Fruit fly (Drosophila melanogaster) whole organism, wandering third instar larva: ENCODE data around the gene Fur1.
A peak's percentile ranks its signal among the peaks of the same experiment; 100 is the strongest.

Experiments
- Abd-B ChIP-seq: fragments of >200 bp; optimal IDR thresholded peaks from 2 replicates; lab custom pipeline; 2017; ENCODE audit warnings: missing biosample characterization, missing genetic modification characterization
- CG32264 ChIP-seq: fragments of 200-800 bp; sonication (Bioruptor generic); optimal IDR thresholded peaks from 2 replicates; lab custom pipeline; 2016; ENCODE audit warnings: missing biosample characterization, missing genetic modification characterization
- CG9705 ChIP-seq: fragments of 200-800 bp; sonication (Bioruptor generic); optimal IDR thresholded peaks from 2 replicates; lab custom pipeline; 2018; ENCODE audit warnings: missing biosample characterization, mild to moderate bottlenecking, missing genetic modification characterization
- CrebA ChIP-seq: fragments of 200-800 bp; sonication (Bioruptor generic); optimal IDR thresholded peaks from 2 replicates; lab custom pipeline; 2016; ENCODE audit warnings: missing biosample characterization, mild to moderate bottlenecking, missing genetic modification characterization, borderline replicate concordance
- GATAd ChIP-seq: sonication (Bioruptor generic); optimal IDR thresholded peaks from 2 replicates; lab custom pipeline; 2016; ENCODE audit warnings: missing biosample characterization, missing genetic modification characterization
- HLH106 ChIP-seq: fragments of 200-800 bp; optimal IDR thresholded peaks from 3 replicates; lab custom pipeline; 2019; ENCODE audit warnings: missing biosample characterization, mild to moderate bottlenecking, missing genetic modification characterization, moderate library complexity
- Hnf4 ChIP-seq: fragments of 200-800 bp; sonication (Bioruptor generic); optimal IDR thresholded peaks from 2 replicates; lab custom pipeline; 2016; ENCODE audit warnings: missing biosample characterization, mild to moderate bottlenecking, missing genetic modification characterization
- Hr78 ChIP-seq: fragments of >200 bp; optimal IDR thresholded peaks from 2 replicates; lab custom pipeline; 2017; ENCODE audit warnings: missing biosample characterization, missing genetic modification characterization
- Hr83 ChIP-seq: fragments of 200-300 bp; sonication (Bioruptor generic); optimal IDR thresholded peaks from 2 replicates; lab custom pipeline; 2016; ENCODE audit warnings: missing biosample characterization, mild to moderate bottlenecking, missing genetic modification characterization, moderate library complexity; ENCODE audit not compliant: poor library complexity, severe bottlenecking
- Jra ChIP-seq: sonication (Bioruptor generic); optimal IDR thresholded peaks from 2 replicates; lab custom pipeline; 2016; ENCODE audit warnings: missing biosample characterization, missing genetic modification characterization
- Mio ChIP-seq: sonication (Bioruptor generic); optimal IDR thresholded peaks from 2 replicates; lab custom pipeline; 2016; ENCODE audit warnings: missing biosample characterization, missing genetic modification characterization
- Myc ChIP-seq: fragments of >200 bp; optimal IDR thresholded peaks from 2 replicates; lab custom pipeline; 2017
- OdsH ChIP-seq: fragments of 200-800 bp; sonication (Bioruptor generic); optimal IDR thresholded peaks from 2 replicates; lab custom pipeline; 2016; ENCODE audit warnings: missing biosample characterization, mild to moderate bottlenecking, missing genetic modification characterization
- Rel ChIP-seq, 2 experiments: fragments of 200-800 bp; sonication (Bioruptor generic) in 1 of 2; optimal IDR thresholded peaks; 2 replicates in 1 of 2; 3 replicates in 1 of 2; lab custom pipeline; 2016 to 2019; ENCODE audit warnings: mild to moderate bottlenecking in 2 of 2, missing biosample characterization in 2 of 2, missing genetic modification characterization in 2 of 2, moderate library complexity in 1 of 2
- Sp1 ChIP-seq: fragments of 200-800 bp; sonication (Bioruptor generic); optimal IDR thresholded peaks from 3 replicates; lab custom pipeline; 2019; ENCODE audit warnings: missing biosample characterization, mild to moderate bottlenecking, missing genetic modification characterization, moderate library complexity
- Vsx2 ChIP-seq: fragments of 200-300, 225-300 bp; sonication (Bioruptor generic); optimal IDR thresholded peaks from 2 replicates; lab custom pipeline; 2018; ENCODE audit warnings: missing biosample characterization, missing genetic modification characterization; ENCODE audit not compliant: partially characterized antibody
- br ChIP-seq: fragments of 200-800 bp; sonication (Bioruptor generic); optimal IDR thresholded peaks from 2 replicates; lab custom pipeline; 2016; ENCODE audit warnings: missing biosample characterization, missing genetic modification characterization
- brk ChIP-seq: fragments of 200-800 bp; sonication (Bioruptor generic); optimal IDR thresholded peaks from 2 replicates; lab custom pipeline; 2016; ENCODE audit warnings: missing biosample characterization, mild to moderate bottlenecking, missing genetic modification characterization
- dl ChIP-seq, 2 experiments: fragments of 175-275, 200-275 bp in 1 of 2; fragments of 200-275 bp in 1 of 2; sonication (Bioruptor generic); optimal IDR thresholded peaks; lab custom pipeline; 2018; ENCODE audit warnings: mild to moderate bottlenecking in 2 of 2, missing biosample characterization in 2 of 2, missing genetic modification characterization in 2 of 2, moderate library complexity in 2 of 2; ENCODE audit not compliant: partially characterized antibody in 2 of 2, insufficient read depth in 1 of 2
- dmrt93B ChIP-seq: fragments of 200-800 bp; sonication (Bioruptor generic); optimal IDR thresholded peaks from 2 replicates; lab custom pipeline; 2018; ENCODE audit warnings: missing biosample characterization, mild to moderate bottlenecking, missing genetic modification characterization
- dsf ChIP-seq: sonication (Bioruptor generic); optimal IDR thresholded peaks from 2 replicates; lab custom pipeline; 2016; ENCODE audit warnings: missing biosample characterization, missing genetic modification characterization, borderline replicate concordance
- ey ChIP-seq: fragments of 200-800 bp; sonication (Bioruptor generic); optimal IDR thresholded peaks from 2 replicates; lab custom pipeline; 2016; ENCODE audit warnings: missing biosample characterization, missing genetic modification characterization
- foxo ChIP-seq, 2 experiments: fragments of 200-800 bp; sonication (Bioruptor generic); optimal IDR thresholded peaks; 2 replicates in 1 of 2; 3 replicates in 1 of 2; lab custom pipeline; 2016 to 2017; ENCODE audit warnings: missing biosample characterization in 2 of 2, missing genetic modification characterization in 2 of 2
- fru ChIP-seq: fragments of 200-800 bp; sonication (Bioruptor generic); optimal IDR thresholded peaks from 3 replicates; lab custom pipeline; 2016; ENCODE audit warnings: missing biosample characterization, mild to moderate bottlenecking, missing genetic modification characterization
- h ChIP-seq: fragments of 200-800 bp; sonication (Bioruptor generic); optimal IDR thresholded peaks from 3 replicates; lab custom pipeline; 2016; ENCODE audit warnings: missing biosample characterization, mild to moderate bottlenecking, missing genetic modification characterization
- lola ChIP-seq: fragments of >200 bp; optimal IDR thresholded peaks from 2 replicates; lab custom pipeline; 2017; ENCODE audit warnings: missing biosample characterization, missing genetic modification characterization
- pan ChIP-seq: fragments of >200 bp; optimal IDR thresholded peaks from 2 replicates; lab custom pipeline; 2017
- psq ChIP-seq: fragments of 200-800 bp; sonication (Bioruptor generic); optimal IDR thresholded peaks from 3 replicates; lab custom pipeline; 2017; ENCODE audit warnings: missing biosample characterization, mild to moderate bottlenecking, missing genetic modification characterization, moderate library complexity
- rgr ChIP-seq: fragments of 200-800 bp; sonication (Bioruptor generic); optimal IDR thresholded peaks from 3 replicates; lab custom pipeline; 2016; ENCODE audit warnings: missing biosample characterization, mild to moderate bottlenecking, missing genetic modification characterization
- sage ChIP-seq: fragments of 200-800 bp; sonication (Bioruptor generic); optimal IDR thresholded peaks from 2 replicates; lab custom pipeline; 2016; ENCODE audit warnings: missing biosample characterization, mild to moderate bottlenecking, missing genetic modification characterization
- sv ChIP-seq: fragments of 200-800 bp; sonication (Bioruptor generic); optimal IDR thresholded peaks from 3 replicates; lab custom pipeline; 2016; ENCODE audit warnings: missing biosample characterization, missing genetic modification characterization
- tai ChIP-seq: sonication (Bioruptor generic); optimal IDR thresholded peaks from 2 replicates; lab custom pipeline; 2016; ENCODE audit warnings: missing biosample characterization, missing genetic modification characterization
- usp ChIP-seq: fragments of >200 bp; optimal IDR thresholded peaks from 2 replicates; lab custom pipeline; 2017; ENCODE audit warnings: missing biosample characterization, missing genetic modification characterization
- woc ChIP-seq: sonication (Bioruptor generic); optimal IDR thresholded peaks from 2 replicates; lab custom pipeline; 2016; ENCODE audit warnings: missing biosample characterization, mild to moderate bottlenecking, missing genetic modification characterization

The Fur1 gene

dm6 chr3R:25471853-25472634, 814 bp downstream of the Fur1 start:
- peak; percentile 17 for TF ChIP-seq Rel (GFP tag; optimal IDR thresholded peaks at IDR 0.05; lab: Kevin White, UChicago)
- TF ChIP-seq Rel (tag; optimal IDR thresholded peaks at IDR 0.05; lab: Kevin White, UChicago): no peak
- TF ChIP-seq foxo (GFP tag; optimal IDR thresholded peaks at IDR 0.05; lab: Kevin White, UChicago): no peak
- TF ChIP-seq Hr83 (GFP tag; lab: Kevin White, UChicago): no peak
- peak; percentile 98 for TF ChIP-seq psq (GFP tag; lab: Kevin White, UChicago)
- no peak for TF ChIP-seq fru (GFP tag; lab: Kevin White, UChicago)
- no peak for TF ChIP-seq Sp1 (GFP tag; lab: Kevin White, UChicago)
- TF ChIP-seq rgr (GFP tag; lab: Kevin White, UChicago): peak; percentile 16
- no peak for TF ChIP-seq br
- TF ChIP-seq, all 38 proteins: peak for 3

dm6 chr3R:25466166-25466565, 6.7 kb downstream of the Fur1 start:
- TF ChIP-seq Vsx2 (GFP tag; lab: Kevin White, UChicago) (no peak), Rel (GFP tag; optimal IDR thresholded peaks at IDR 0.05; lab: Kevin White, UChicago) (no peak), Rel (tag; optimal IDR thresholded peaks at IDR 0.05; lab: Kevin White, UChicago) (peak; percentile 98), woc (no peak), OdsH (GFP tag; lab: Kevin White, UChicago) (no peak)

dm6 chr3R:25462642-25463317, 10.1 kb downstream of the Fur1 start:
- TF ChIP-seq psq (GFP tag; lab: Kevin White, UChicago) (peak; percentile 86), dmrt93B (GFP tag; lab: Kevin White, UChicago) (peak; percentile 77), sv (GFP tag; lab: Kevin White, UChicago) (no peak), rgr (GFP tag; lab: Kevin White, UChicago) (peak; percentile 88), CG9705 (GFP tag; lab: Kevin White, UChicago) (peak; percentile 76), Myc (lab: Kevin White, UChicago) (no peak), Hnf4 (GFP tag; lab: Kevin White, UChicago) (peak; percentile 73), lola (GFP tag; lab: Kevin White, UChicago) (no peak), OdsH (GFP tag; lab: Kevin White, UChicago) (peak; percentile 92), br (peak; percentile 42), CG32264 (peak; percentile 17), dl (GFP tag; optimal IDR thresholded peaks at IDR 0.05; lab: Kevin White, UChicago; ENCODE audit: insufficient read depth in 1 of 2, partially characterized antibody in 2 of 2) (no peak), pan (no peak), Vsx2 (GFP tag; lab: Kevin White, UChicago) (peak; percentile 68), dsf (GFP tag; lab: Kevin White, UChicago) (peak; percentile 51), Rel (GFP tag; optimal IDR thresholded peaks at IDR 0.05; lab: Kevin White, UChicago) (peak; percentile 72), Rel (tag; optimal IDR thresholded peaks at IDR 0.05; lab: Kevin White, UChicago) (peak; percentile 62), h (GFP tag; lab: Kevin White, UChicago) (peak; percentile 87), woc (peak; percentile 84), Jra (GFP tag; lab: Kevin White, UChicago) (peak; percentile 52), tai (peak; percentile 26), foxo (GFP tag; optimal IDR thresholded peaks at IDR 0.05; lab: Kevin White, UChicago) (peak in 1 of 2 experiments; percentile 93), Hr83 (GFP tag; lab: Kevin White, UChicago) (no peak), usp (GFP tag; lab: Kevin White, UChicago) (no peak), brk (peak; percentile 90), Sp1 (GFP tag; lab: Kevin White, UChicago) (peak; percentile 93), fru (GFP tag; lab: Kevin White, UChicago) (peak; percentile 87), sage (GFP tag; lab: Kevin White, UChicago) (peak; percentile 66), CrebA (GFP tag; lab: Kevin White, UChicago) (peak; percentile 18), ey (peak; percentile 75), Abd-B (no peak), GATAd (GFP tag; lab: Kevin White, UChicago) (no peak), Mio (GFP tag; lab: Kevin White, UChicago) (no peak), Hr78 (GFP tag; lab: Kevin White, UChicago) (no peak), HLH106 (peak; percentile 93)
- TF ChIP-seq, all 38 proteins: peak for 23
